Worm (Caenorhabditis elegans) whole organism, L4 larva: ENCODE data around the gene hlh-3.

Experiments
- F10B5.3 ChIP-seq: sonication (generic microtip); optimal IDR thresholded peaks from 2 replicates; lab custom pipeline; 2016; ENCODE audit warnings: mild to moderate bottlenecking, missing genetic modification characterization, missing compliant biosample characterization
- F49E8.2 ChIP-seq: sonication (generic microtip); optimal IDR thresholded peaks from 2 replicates; lab custom pipeline; 2016; ENCODE audit warnings: missing compliant biosample characterization, mild to moderate bottlenecking, missing genetic modification characterization, borderline replicate concordance
- R02D3.7 ChIP-seq: fragments of 150-350 bp; sonication (generic microtip); optimal IDR thresholded peaks from 3 replicates; lab custom pipeline; 2014; ENCODE audit warnings: missing biosample characterization, missing genetic modification characterization
- T20F7.1 ChIP-seq: fragments of 200-800 bp; sonication (Bioruptor generic); optimal IDR thresholded peaks from 2 replicates; lab custom pipeline; 2018; ENCODE audit warnings: mild to moderate bottlenecking, missing genetic modification characterization, missing compliant biosample characterization
- T26A8.4 ChIP-seq: fragments of 200-800 bp; sonication (Bioruptor generic); IDR thresholded peaks from 2 replicates; pipeline ENCODE4 v1.3.6; 2022; ENCODE audit warnings: missing genetic modification characterization, missing compliant biosample characterization
- Y105C5A.15 ChIP-seq: fragments of 200-800 bp; sonication (Bioruptor generic); IDR thresholded peaks from 2 replicates; pipeline ENCODE4 v1.3.6; 2022; ENCODE audit warnings: missing genetic modification characterization, missing compliant biosample characterization
- Y75B8A.6 ChIP-seq: fragments of 200-800 bp; sonication (Bioruptor generic); IDR thresholded peaks from 2 replicates; pipeline ENCODE4 v1.3.6; 2022; ENCODE audit warnings: missing genetic modification reagents, missing genetic modification characterization, missing compliant biosample characterization
- ZK337.2 ChIP-seq: fragments of 200-800 bp; sonication (Bioruptor generic); IDR thresholded peaks from 2 replicates; pipeline ENCODE4 v1.3.6; 2022; ENCODE audit warnings: missing genetic modification reagents, missing genetic modification characterization, missing compliant biosample characterization
- ZK546.5 ChIP-seq, 2 experiments: sonication (generic microtip); optimal IDR thresholded peaks; 2 replicates each; lab custom pipeline; 2017; ENCODE audit warnings: missing biosample characterization in 2 of 2, missing genetic modification characterization in 2 of 2
- ceh-20 ChIP-seq: fragments of 200-800 bp; sonication (Bioruptor generic); IDR thresholded peaks from 2 replicates; pipeline ENCODE4 v1.3.6; 2022; ENCODE audit warnings: missing genetic modification reagents, missing genetic modification characterization, missing compliant biosample characterization
- ceh-82 ChIP-seq: sonication (generic microtip); optimal IDR thresholded peaks from 2 replicates; lab custom pipeline; 2017; ENCODE audit warnings: missing biosample characterization, missing genetic modification characterization
- ces-1 ChIP-seq: fragments of 150-350 bp; sonication (generic microtip); optimal IDR thresholded peaks from 4 replicates; lab custom pipeline; 2014; ENCODE audit warnings: missing biosample characterization, missing genetic modification reagents, missing genetic modification characterization
- cey-2 ChIP-seq: sonication (generic microtip); optimal IDR thresholded peaks from 3 replicates; lab custom pipeline; 2017; ENCODE audit warnings: missing genetic modification characterization, mild to moderate bottlenecking, missing compliant biosample characterization, antibody characterized with exemption, borderline replicate concordance; ENCODE audit not compliant: insufficient read depth
- daf-16 ChIP-seq, 3 experiments: sonication (generic microtip); optimal IDR thresholded peaks; 2 replicates each; lab custom pipeline; 2016 to 2017; ENCODE audit warnings: missing genetic modification characterization in 3 of 3, missing genetic modification reagents in 3 of 3, mild to moderate bottlenecking in 2 of 3, missing compliant biosample characterization in 2 of 3, missing biosample characterization in 1 of 3, moderate library complexity in 1 of 3
- daf-19 ChIP-seq: fragments of 200-800 bp; sonication (Bioruptor generic); conservative IDR thresholded peaks from 2 replicates; pipeline ENCODE4 v1.3.6; 2022; ENCODE audit warnings: missing genetic modification characterization, missing compliant biosample characterization
- daf-8 ChIP-seq: fragments of 200-800 bp; sonication (Bioruptor generic); IDR thresholded peaks from 2 replicates; pipeline ENCODE4 v1.3.6; 2022; ENCODE audit warnings: missing genetic modification characterization, missing compliant biosample characterization
- dmd-6 ChIP-seq: fragments of 200-800 bp; sonication (Bioruptor generic); IDR thresholded peaks from 2 replicates; pipeline ENCODE4 v1.3.6; 2022; ENCODE audit warnings: missing genetic modification reagents, missing genetic modification characterization, missing compliant biosample characterization
- dpl-1 ChIP-seq: fragments of 150-350 bp; optimal IDR thresholded peaks from 2 replicates; lab custom pipeline; 2014; ENCODE audit warnings: missing biosample characterization, missing genetic modification reagents, missing genetic modification characterization
- duxl-1 ChIP-seq: sonication (generic microtip); optimal IDR thresholded peaks from 2 replicates; lab custom pipeline; 2016; ENCODE audit warnings: mild to moderate bottlenecking, missing genetic modification characterization, moderate library complexity, missing compliant biosample characterization; ENCODE audit not compliant: poor library complexity
- dve-1 ChIP-seq: sonication (generic microtip); optimal IDR thresholded peaks from 2 replicates; lab custom pipeline; 2017; ENCODE audit warnings: antibody characterized with exemption, mild to moderate bottlenecking, missing genetic modification characterization, missing compliant biosample characterization; ENCODE audit not compliant: insufficient read depth
- egl-43 ChIP-seq: fragments of 200-800 bp; sonication (Bioruptor generic); IDR thresholded peaks from 2 replicates; pipeline ENCODE4 v1.3.6; 2022; ENCODE audit warnings: missing genetic modification reagents, missing genetic modification characterization, missing compliant biosample characterization
- hlh-11 ChIP-seq: fragments of 200-800 bp; sonication (Bioruptor generic); optimal IDR thresholded peaks from 2 replicates; lab custom pipeline; 2018; ENCODE audit warnings: mild to moderate bottlenecking, missing genetic modification characterization, missing compliant biosample characterization
- hlh-30 ChIP-seq: sonication (generic microtip); optimal IDR thresholded peaks from 2 replicates; lab custom pipeline; 2017; ENCODE audit warnings: antibody characterized with exemption, mild to moderate bottlenecking, missing genetic modification characterization, missing compliant biosample characterization; ENCODE audit not compliant: insufficient read depth
- hmg-1.1 ChIP-seq: fragments of 200-800 bp; sonication (Bioruptor generic); IDR thresholded peaks from 2 replicates; pipeline ENCODE4 v1.3.6; 2022; ENCODE audit warnings: missing genetic modification reagents, missing genetic modification characterization, missing compliant biosample characterization
- lin-1 ChIP-seq: fragments of 200-800 bp; sonication (Bioruptor generic); IDR thresholded peaks from 2 replicates; pipeline ENCODE4 v1.3.6; 2022; ENCODE audit warnings: missing genetic modification reagents, missing genetic modification characterization, missing compliant biosample characterization
- lin-15B ChIP-seq: fragments of 150-350 bp; sonication (generic microtip); optimal IDR thresholded peaks from 3 replicates; lab custom pipeline; 2014; ENCODE audit warnings: missing biosample characterization, missing genetic modification characterization
- lsy-2 ChIP-seq, 2 experiments: fragments of 150-350 bp in 1 of 2; sonication (generic microtip) in 1 of 2; optimal IDR thresholded peaks; 2 replicates each; lab custom pipeline; 2014 to 2017; ENCODE audit warnings: missing biosample characterization in 2 of 2, missing genetic modification characterization in 2 of 2
- mes-2 ChIP-seq: sonication (generic microtip); optimal IDR thresholded peaks from 2 replicates; lab custom pipeline; 2016; ENCODE audit warnings: missing genotype, mild to moderate bottlenecking, missing genetic modification characterization, missing compliant biosample characterization; ENCODE audit not compliant: poor library complexity, severe bottlenecking
- nhr-10 ChIP-seq: fragments of 150-350 bp; optimal IDR thresholded peaks from 2 replicates; lab custom pipeline; 2014; ENCODE audit warnings: missing biosample characterization, missing genetic modification characterization
- nhr-102 ChIP-seq: sonication (generic microtip); optimal IDR thresholded peaks from 2 replicates; lab custom pipeline; 2016; ENCODE audit warnings: mild to moderate bottlenecking, missing genetic modification characterization, moderate library complexity, missing compliant biosample characterization
- nhr-11 ChIP-seq: fragments of 150-350 bp; optimal IDR thresholded peaks from 2 replicates; lab custom pipeline; 2014; ENCODE audit warnings: missing biosample characterization, missing genetic modification characterization
- nhr-111 ChIP-seq: fragments of 200-800 bp; sonication (Bioruptor generic); optimal IDR thresholded peaks from 2 replicates; lab custom pipeline; 2018; ENCODE audit warnings: mild to moderate bottlenecking, missing genetic modification characterization, missing compliant biosample characterization
- nhr-237 ChIP-seq: sonication (generic microtip); optimal IDR thresholded peaks from 2 replicates; lab custom pipeline; 2017; ENCODE audit warnings: missing biosample characterization, missing genetic modification characterization
- nhr-25 ChIP-seq: sonication (generic microtip); optimal IDR thresholded peaks from 2 replicates; lab custom pipeline; 2017; ENCODE audit warnings: missing genetic modification characterization, mild to moderate bottlenecking, missing compliant biosample characterization, antibody characterized with exemption, moderate library complexity, borderline replicate concordance; ENCODE audit not compliant: insufficient read depth
- nhr-41 ChIP-seq: fragments of 200-800 bp; sonication (Bioruptor generic); IDR thresholded peaks from 2 replicates; pipeline ENCODE4 v1.3.6; 2022; ENCODE audit warnings: missing genetic modification reagents, missing genetic modification characterization, missing compliant biosample characterization
- nhr-42 ChIP-seq: fragments of 200-800 bp; sonication (Bioruptor generic); IDR thresholded peaks from 2 replicates; pipeline ENCODE4 v1.3.6; 2022; ENCODE audit warnings: missing genetic modification characterization, missing compliant biosample characterization
- nhr-48 ChIP-seq: sonication (generic microtip); optimal IDR thresholded peaks from 2 replicates; lab custom pipeline; 2016; ENCODE audit warnings: mild to moderate bottlenecking, missing genetic modification characterization, missing compliant biosample characterization
- nhr-77 ChIP-seq: fragments of 150-350 bp; optimal IDR thresholded peaks from 2 replicates; lab custom pipeline; 2014; ENCODE audit warnings: missing biosample characterization, missing genetic modification characterization
- rbr-2 ChIP-seq: sonication (generic microtip); optimal IDR thresholded peaks from 2 replicates; lab custom pipeline; 2016; ENCODE audit warnings: missing genotype, missing genetic modification characterization, missing compliant biosample characterization
- saeg-2 ChIP-seq: fragments of 200-800 bp; sonication (Bioruptor generic); IDR thresholded peaks from 2 replicates; pipeline ENCODE4 v1.3.6; 2022; ENCODE audit warnings: missing genetic modification reagents, missing genetic modification characterization, missing compliant biosample characterization
- snpc-4 ChIP-seq: fragments of 150-350 bp; optimal IDR thresholded peaks from 2 replicates; lab custom pipeline; 2014; ENCODE audit warnings: missing biosample characterization, missing genetic modification characterization
- spr-1 ChIP-seq: sonication (generic microtip); optimal IDR thresholded peaks from 2 replicates; lab custom pipeline; 2016; ENCODE audit warnings: mild to moderate bottlenecking, missing genetic modification characterization, missing compliant biosample characterization
- unc-130 ChIP-seq: sonication (generic microtip); optimal IDR thresholded peaks from 2 replicates; lab custom pipeline; 2016; ENCODE audit warnings: missing genetic modification reagents, missing genetic modification characterization, missing compliant biosample characterization
- unc-39 ChIP-seq: sonication (generic microtip); optimal IDR thresholded peaks from 2 replicates; lab custom pipeline; 2017; ENCODE audit warnings: missing biosample characterization, missing genetic modification characterization
- unc-62 ChIP-seq, 3 experiments: fragments of 150-350 bp in 1 of 3; sonication (generic microtip); optimal IDR thresholded peaks in 2 of 3; peaks in 1 of 3; 1 replicate in 1 of 3; 2 replicates in 2 of 3; lab custom pipeline; 2014 to 2017; ENCODE audit warnings: missing biosample characterization in 3 of 3, missing genetic modification characterization in 3 of 3, missing genetic modification reagents in 3 of 3, missing genotype in 1 of 3
- vab-7 ChIP-seq: fragments of 200-800 bp; sonication (Bioruptor generic); IDR thresholded peaks from 2 replicates; pipeline ENCODE4 v1.3.6; 2022; ENCODE audit warnings: missing genetic modification reagents, missing genetic modification characterization, missing compliant biosample characterization
- ztf-7 ChIP-seq: fragments of 150-350 bp; optimal IDR thresholded peaks from 2 replicates; lab custom pipeline; 2014; ENCODE audit warnings: missing biosample characterization, missing genetic modification characterization

The hlh-3 gene

DNA sequence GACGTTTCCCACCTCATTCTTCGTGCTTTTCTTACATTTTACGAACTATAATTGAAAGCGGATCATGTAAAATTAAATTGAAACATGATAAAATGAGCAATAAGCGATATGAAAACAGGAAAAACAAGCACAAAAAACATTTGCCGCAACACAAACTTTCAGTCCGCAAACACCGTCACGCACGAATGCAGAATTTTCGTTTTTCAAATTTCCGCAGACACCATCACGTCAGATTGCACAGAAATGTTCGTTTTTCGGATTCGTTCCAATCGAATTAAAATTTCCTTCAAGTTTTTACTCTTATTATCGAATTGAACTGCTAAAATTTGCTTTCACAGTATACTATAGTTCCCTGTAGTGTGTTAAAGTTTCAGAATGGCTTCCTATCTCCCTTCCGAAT is 31.8 kb upstream of the hlh-3 start, which contains the start of gene chmp-7 (continued):
- TF ChIP-seq mes-2 (tag; lab: Kevin White, UChicago) (peak; percentile 92), lin-15B (tag; lab: Kevin White, UChicago) (peak; percentile 44), nhr-42 (GFP tag; lab: Robert Waterston, UW) (peak; percentile 64; the same call in 1 of the 2 replicates), lsy-2 (tag; optimal IDR thresholded peaks at IDR 0.05; lab: Kevin White, UChicago) (peak; percentile 62 to 91), spr-1 (peak; percentile 37), unc-130 (GFP tag; lab: Kevin White, UChicago) (peak; percentile 75)

DNA sequence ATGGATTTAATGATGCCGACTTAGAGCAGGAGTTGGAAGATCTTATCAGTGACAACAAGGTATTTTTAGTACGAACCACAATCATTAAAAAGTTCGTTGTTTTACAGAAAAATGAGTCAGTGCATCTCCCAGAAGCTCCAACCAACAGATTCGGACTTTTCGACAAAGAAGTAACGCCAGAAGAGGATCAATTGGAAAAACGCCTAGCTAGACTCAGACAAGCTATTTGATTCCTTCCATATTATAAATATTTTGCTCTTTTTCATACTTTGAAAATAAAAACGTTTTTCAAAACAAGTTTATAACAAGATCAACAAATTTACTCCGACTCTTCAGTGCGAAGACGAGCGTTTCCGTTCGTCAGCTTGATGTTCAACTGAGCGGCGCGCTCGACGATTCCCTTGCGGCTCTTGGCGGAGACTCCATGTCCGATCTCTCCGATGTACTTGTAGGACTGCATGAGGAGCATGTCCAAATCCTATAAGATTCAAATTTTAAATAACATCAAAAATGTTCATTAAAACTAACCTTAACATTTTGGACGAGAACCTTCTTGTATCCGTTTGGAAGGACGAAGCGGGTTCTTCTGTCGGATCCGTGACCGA is 30.1 kb upstream of the hlh-3 start:
- TF ChIP-seq nhr-102 (tag; lab: Kevin White, UChicago) (no peak), daf-8 (GFP tag; lab: Robert Waterston, UW) (no peak), saeg-2 (GFP tag; lab: Robert Waterston, UW) (no peak), ceh-20 (no peak), F49E8.2 (tag; lab: Kevin White, UChicago) (peak; percentile 90), unc-39 (tag; lab: Kevin White, UChicago) (no peak), snpc-4 (tag; lab: Kevin White, UChicago) (no peak), lin-15B (tag; lab: Kevin White, UChicago) (no peak), egl-43 (GFP tag; lab: Robert Waterston, UW) (no peak), nhr-237 (tag; lab: Kevin White, UChicago) (no peak), T26A8.4 (GFP tag; lab: Robert Waterston, UW) (no peak), hlh-11 (tag; lab: Kevin White, UChicago) (no peak), unc-62 (GFP tag; optimal IDR thresholded peaks at IDR 0.05 in 1 of 2; lab: Kevin White, UChicago) (no peak), unc-62 (tag; optimal IDR thresholded peaks at IDR 0.05; lab: Kevin White, UChicago) (no peak), daf-19 (GFP tag; lab: Robert Waterston, UW) (0 out of 2 replicates have a peak, but pooled peaks have one; percentile 18), ZK546.5 (tag; optimal IDR thresholded peaks at IDR 0.05; lab: Kevin White, UChicago) (no peak), F10B5.3 (tag; lab: Kevin White, UChicago) (no peak), nhr-25 (tag; lab: Kevin White, UChicago) (no peak), nhr-42 (GFP tag; lab: Robert Waterston, UW) (no peak), R02D3.7 (tag; lab: Kevin White, UChicago) (no peak), cey-2 (tag; lab: Kevin White, UChicago) (no peak), T20F7.1 (GFP tag; lab: Kevin White, UChicago) (no peak), nhr-11 (no peak), ztf-7 (tag; lab: Kevin White, UChicago) (no peak), nhr-48 (no peak), dmd-6 (GFP tag; lab: Robert Waterston, UW) (no peak), lin-1 (GFP tag; lab: Robert Waterston, UW) (no peak), rbr-2 (tag; lab: Kevin White, UChicago) (no peak), Y105C5A.15 (GFP tag; lab: Robert Waterston, UW) (no peak), ceh-82 (tag; lab: Kevin White, UChicago) (no peak), vab-7 (GFP tag; lab: Robert Waterston, UW) (no peak), nhr-10 (tag; lab: Kevin White, UChicago) (no peak), nhr-111 (GFP tag; lab: Kevin White, UChicago) (no peak), dve-1 (tag; lab: Kevin White, UChicago) (no peak), nhr-41 (GFP tag; lab: Robert Waterston, UW) (no peak), dpl-1 (GFP tag; lab: Kevin White, UChicago) (no peak), hlh-30 (tag; lab: Kevin White, UChicago) (no peak), daf-16 (GFP tag; optimal IDR thresholded peaks at IDR 0.05; lab: Kevin White, UChicago) (no peak), daf-16 (tag; optimal IDR thresholded peaks at IDR 0.05; lab: Kevin White, UChicago) (no peak), Y75B8A.6 (GFP tag; lab: Robert Waterston, UW) (no peak), ZK337.2 (no peak), duxl-1 (tag; lab: Kevin White, UChicago) (no peak), ces-1 (no peak), hmg-1.1 (GFP tag; lab: Robert Waterston, UW) (no peak), nhr-77 (no peak)
